1 fruit fly cellular context compared by ENCODE assay signal in genomic region chr3L:18795056-18795841, dm6.
A peak's percentile ranks its signal among the peaks of the same experiment; 100 is the strongest.
TF ChIP-seq lines count a peak whose summit lies in the region.

No protein-coding gene starts in this region.

TF ChIP-seq in whole organism, embryonic, 481 proteins besides CTCF, POLR2A, EP300 and RAD21 (continued from another document and continues in another):
- TF ChIP-seq CG1832 (GFP tag; optimal IDR thresholded peaks at IDR 0.05; lab: Kevin White, UChicago) (no peak), Dip2 (GFP tag; IDR thresholded peaks at IDR 0.05; lab: Robert Waterston, UW) (no peak), CG14667 (GFP tag; IDR thresholded peaks at IDR 0.05; lab: Robert Waterston, UW) (no peak), CG17328 (GFP tag; IDR thresholded peaks at IDR 0.05; lab: Robert Waterston, UW) (no peak), HmgZ (tag; optimal IDR thresholded peaks at IDR 0.05; lab: Kevin White, UChicago) (no peak), zf30C (GFP tag; optimal IDR thresholded peaks at IDR 0.05; lab: Kevin White, UChicago) (peak; percentile 38), CG30020 (tag; optimal IDR thresholded peaks at IDR 0.05; lab: Kevin White, UChicago) (no peak), CoRest (tag; optimal IDR thresholded peaks at IDR 0.05; lab: Kevin White, UChicago) (peak; percentile 46), ac (GFP tag; optimal IDR thresholded peaks at IDR 0.05; lab: Kevin White, UChicago) (no peak), chn (GFP tag; optimal IDR thresholded peaks at IDR 0.05; lab: Kevin White, UChicago) (no peak), sqz (GFP tag; optimal IDR thresholded peaks at IDR 0.05; lab: Kevin White, UChicago) (no peak), lmd (GFP tag; IDR thresholded peaks at IDR 0.05; lab: Robert Waterston, UW) (no peak), Mrtf (GFP tag; IDR thresholded peaks at IDR 0.05; lab: Robert Waterston, UW) (no peak), Oli (tag; optimal IDR thresholded peaks at IDR 0.05; lab: Kevin White, UChicago) (peak; percentile 67), NC2α (GFP tag; optimal IDR thresholded peaks at IDR 0.05; lab: Kevin White, UChicago) (no peak), gcm2 (GFP tag; optimal IDR thresholded peaks at IDR 0.05; lab: Kevin White, UChicago) (no peak), ase (GFP tag; IDR thresholded peaks at IDR 0.05; lab: Robert Waterston, UW) (no peak), da (GFP tag; optimal IDR thresholded peaks at IDR 0.05; lab: Kevin White, UChicago) (no peak), CG10274 (GFP tag; optimal IDR thresholded peaks at IDR 0.05; lab: Kevin White, UChicago) (no peak), ranshi (GFP tag; IDR thresholded peaks at IDR 0.05; lab: Robert Waterston, UW) (no peak), Oaz (GFP tag; IDR thresholded peaks at IDR 0.05; lab: Robert Waterston, UW) (no peak), esg (GFP tag; conservative IDR thresholded peaks at IDR 0.05; lab: Robert Waterston, UW) (no peak), ro (GFP tag; IDR thresholded peaks at IDR 0.05; lab: Robert Waterston, UW) (no peak), dpn (GFP tag; optimal IDR thresholded peaks at IDR 0.05; lab: Kevin White, UChicago) (no peak), CG12104 (GFP tag; optimal IDR thresholded peaks at IDR 0.05; lab: Kevin White, UChicago) (no peak), Dek (tag; optimal IDR thresholded peaks at IDR 0.05; lab: Kevin White, UChicago) (no peak), HHEX (GFP tag; optimal IDR thresholded peaks at IDR 0.05; lab: Kevin White, UChicago) (no peak), E2f2 (GFP tag; IDR thresholded peaks at IDR 0.05; lab: Robert Waterston, UW) (no peak), Dip3 (GFP tag; optimal IDR thresholded peaks at IDR 0.05; lab: Kevin White, UChicago) (no peak), tin (GFP tag; optimal IDR thresholded peaks at IDR 0.05; lab: Kevin White, UChicago) (no peak), CG6272 (GFP tag; IDR thresholded peaks at IDR 0.05; lab: Robert Waterston, UW) (no peak), CG9932 (GFP tag; IDR thresholded peaks at IDR 0.05; lab: Robert Waterston, UW) (no peak), CG10209 (GFP tag; optimal IDR thresholded peaks at IDR 0.05; lab: Kevin White, UChicago) (peak; percentile 15), gsb (GFP tag; IDR thresholded peaks at IDR 0.05; lab: Robert Waterston, UW) (no peak), CG9215 (GFP tag; IDR thresholded peaks at IDR 0.05; lab: Robert Waterston, UW) (no peak), Sry-δ (GFP tag; optimal IDR thresholded peaks at IDR 0.05; lab: Kevin White, UChicago) (no peak), bab2 (GFP tag; optimal IDR thresholded peaks at IDR 0.05; lab: Kevin White, UChicago) (no peak), chinmo (GFP tag; IDR thresholded peaks at IDR 0.05; lab: Robert Waterston, UW; ENCODE audit: partially characterized antibody) (no peak), Poxn (GFP tag; IDR thresholded peaks at IDR 0.05; lab: Robert Waterston, UW) (no peak), pan (optimal IDR thresholded peaks at IDR 0.05; lab: Kevin White, UChicago) (no peak), pan (GFP tag; optimal IDR thresholded peaks at IDR 0.05 in 1 of 2, IDR thresholded peaks at IDR 0.05 in 1 of 2) (no peak), bsh (GFP tag; optimal IDR thresholded peaks at IDR 0.05; lab: Kevin White, UChicago) (no peak), CG12071 (GFP tag; optimal IDR thresholded peaks at IDR 0.05; lab: Kevin White, UChicago) (no peak), mirr (GFP tag; optimal IDR thresholded peaks at IDR 0.05; lab: Kevin White, UChicago) (no peak), CG11093 (GFP tag; IDR thresholded peaks at IDR 0.05; lab: Robert Waterston, UW) (0 out of 3 replicates have a peak, but pooled peaks have one; percentile 17), unpg (GFP tag; optimal IDR thresholded peaks at IDR 0.05; lab: Kevin White, UChicago) (no peak), crol (GFP tag; IDR thresholded peaks at IDR 0.05; lab: Robert Waterston, UW) (peak; percentile 72), HLH54F (GFP tag; optimal IDR thresholded peaks at IDR 0.05; lab: Kevin White, UChicago) (no peak), bowl (GFP tag; IDR thresholded peaks at IDR 0.05; lab: Robert Waterston, UW) (no peak), phol (tag; optimal IDR thresholded peaks at IDR 0.05; lab: Kevin White, UChicago) (peak; percentile 69), CG15514 (GFP tag; optimal IDR thresholded peaks at IDR 0.05; lab: Kevin White, UChicago) (no peak), fd64A (GFP tag; optimal IDR thresholded peaks at IDR 0.05; lab: Kevin White, UChicago) (no peak), Hr39 (optimal IDR thresholded peaks at IDR 0.05; lab: Kevin White, UChicago) (no peak), CG2875 (GFP tag; optimal IDR thresholded peaks at IDR 0.05; lab: Kevin White, UChicago) (peak; percentile 19), Doc2 (GFP tag; IDR thresholded peaks at IDR 0.05; lab: Robert Waterston, UW) (no peak), NfI (GFP tag; optimal IDR thresholded peaks at IDR 0.05; lab: Kevin White, UChicago) (no peak), YL-1 (GFP tag; optimal IDR thresholded peaks at IDR 0.05; lab: Kevin White, UChicago) (no peak), CG18599 (GFP tag; optimal IDR thresholded peaks at IDR 0.05; lab: Kevin White, UChicago) (no peak), amos (GFP tag; IDR thresholded peaks at IDR 0.05; lab: Robert Waterston, UW; ENCODE audit: partially characterized antibody) (no peak), CG31365 (tag; optimal IDR thresholded peaks at IDR 0.05; lab: Kevin White, UChicago) (no peak), fd3F (GFP tag; optimal IDR thresholded peaks at IDR 0.05; lab: Kevin White, UChicago) (no peak), CG30403 (GFP tag; optimal IDR thresholded peaks at IDR 0.05; lab: Kevin White, UChicago) (peak; percentile 33), ham (GFP tag; IDR thresholded peaks at IDR 0.05; lab: Robert Waterston, UW) (no peak), CG17361 (GFP tag; IDR thresholded peaks at IDR 0.05; lab: Robert Waterston, UW) (peak; percentile 74), CG33557 (GFP tag; optimal IDR thresholded peaks at IDR 0.05; lab: Kevin White, UChicago) (no peak), Myb (GFP tag; optimal IDR thresholded peaks at IDR 0.05; lab: Kevin White, UChicago) (no peak), Hmx (GFP tag; optimal IDR thresholded peaks at IDR 0.05; lab: Kevin White, UChicago) (no peak), CG6689 (GFP tag; IDR thresholded peaks at IDR 0.05; lab: Robert Waterston, UW) (peak; percentile 13; the same call in 1 of the 2 replicates), trem (tag; optimal IDR thresholded peaks at IDR 0.05; lab: Kevin White, UChicago) (no peak), CG6654 (GFP tag; optimal IDR thresholded peaks at IDR 0.05; lab: Kevin White, UChicago) (no peak), CG8765 (GFP tag; IDR thresholded peaks at IDR 0.05; lab: Robert Waterston, UW) (no peak), Fer1 (GFP tag; optimal IDR thresholded peaks at IDR 0.05; lab: Kevin White, UChicago) (no peak), CG3407 (GFP tag; optimal IDR thresholded peaks at IDR 0.05; lab: Kevin White, UChicago) (peak; percentile 10), tgo (GFP tag; IDR thresholded peaks at IDR 0.05; lab: Robert Waterston, UW) (no peak), cato (GFP tag; optimal IDR thresholded peaks at IDR 0.05; lab: Kevin White, UChicago; ENCODE audit: borderline replicate concordance) (no peak), maf-S (GFP tag; optimal IDR thresholded peaks at IDR 0.05; lab: Kevin White, UChicago) (no peak), CG11398 (GFP tag; optimal IDR thresholded peaks at IDR 0.05; lab: Kevin White, UChicago) (no peak), Xrp1 (GFP tag; IDR thresholded peaks at IDR 0.05; lab: Robert Waterston, UW) (no peak), ap (GFP tag; IDR thresholded peaks at IDR 0.05; lab: Robert Waterston, UW) (no peak), emc (GFP tag; optimal IDR thresholded peaks at IDR 0.05; lab: Kevin White, UChicago) (no peak), NC2β (GFP tag; optimal IDR thresholded peaks at IDR 0.05; lab: Kevin White, UChicago) (no peak), grn (GFP tag; optimal IDR thresholded peaks at IDR 0.05; lab: Kevin White, UChicago) (no peak), CG17186 (GFP tag; optimal IDR thresholded peaks at IDR 0.05; lab: Kevin White, UChicago) (no peak), abd-A (tag; optimal IDR thresholded peaks at IDR 0.05; lab: Kevin White, UChicago) (no peak), CG8281 (tag; optimal IDR thresholded peaks at IDR 0.05; lab: Kevin White, UChicago) (no peak), CG4328 (GFP tag; optimal IDR thresholded peaks at IDR 0.05; lab: Kevin White, UChicago) (no peak), CG15479 (GFP tag; optimal IDR thresholded peaks at IDR 0.05; lab: Kevin White, UChicago) (no peak), CG6791 (GFP tag; IDR thresholded peaks at IDR 0.05; lab: Robert Waterston, UW; ENCODE audit: partially characterized antibody) (no peak), toy (GFP tag; IDR thresholded peaks at IDR 0.05; lab: Robert Waterston, UW) (no peak), pum (GFP tag; optimal IDR thresholded peaks at IDR 0.05; lab: Kevin White, UChicago) (no peak), ERR (GFP tag; optimal IDR thresholded peaks at IDR 0.05; lab: Kevin White, UChicago) (no peak), stwl (tag; optimal IDR thresholded peaks at IDR 0.05; lab: Kevin White, UChicago) (no peak), ind (GFP tag; optimal IDR thresholded peaks at IDR 0.05; lab: Kevin White, UChicago) (no peak), CG10267 (tag; optimal IDR thresholded peaks at IDR 0.05; lab: Kevin White, UChicago) (peak; percentile 21), CG7987 (GFP tag; optimal IDR thresholded peaks at IDR 0.05; lab: Kevin White, UChicago) (no peak), CG12769 (tag; optimal IDR thresholded peaks at IDR 0.05; lab: Kevin White, UChicago) (no peak), Hey (tag; optimal IDR thresholded peaks at IDR 0.05; lab: Kevin White, UChicago) (no peak), Nf-YC (tag; optimal IDR thresholded peaks at IDR 0.05; lab: Kevin White, UChicago) (no peak), H15 (GFP tag; IDR thresholded peaks at IDR 0.05; lab: Robert Waterston, UW) (no peak), CG31224 (GFP tag; IDR thresholded peaks at IDR 0.05; lab: Robert Waterston, UW) (no peak), disco-r (GFP tag; optimal IDR thresholded peaks at IDR 0.05; lab: Kevin White, UChicago) (no peak), h (optimal IDR thresholded peaks at IDR 0.05; lab: Kevin White, UChicago) (no peak), CG4282 (GFP tag; optimal IDR thresholded peaks at IDR 0.05; lab: Kevin White, UChicago) (no peak), so (GFP tag; IDR thresholded peaks at IDR 0.05; lab: Robert Waterston, UW) (0 out of 3 replicates have a peak, but pooled peaks have one; percentile 9), Bdp1 (GFP tag; optimal IDR thresholded peaks at IDR 0.05; lab: Kevin White, UChicago) (no peak), CG6254 (GFP tag; optimal IDR thresholded peaks at IDR 0.05; lab: Kevin White, UChicago) (no peak), ftz-f1 (GFP tag; optimal IDR thresholded peaks at IDR 0.05; lab: Kevin White, UChicago) (no peak), Elba2 (GFP tag; optimal IDR thresholded peaks at IDR 0.05; lab: Kevin White, UChicago) (no peak), nom (GFP tag; optimal IDR thresholded peaks at IDR 0.05; lab: Kevin White, UChicago) (no peak), vnd (GFP tag; IDR thresholded peaks at IDR 0.05; lab: Robert Waterston, UW; ENCODE audit: partially characterized antibody) (no peak), repo (GFP tag; optimal IDR thresholded peaks at IDR 0.05; lab: Kevin White, UChicago) (no peak), HLH3B (GFP tag; IDR thresholded peaks at IDR 0.05; lab: Robert Waterston, UW) (0 out of 2 replicates have a peak, but pooled peaks have one; percentile 8), CG13894 (tag; optimal IDR thresholded peaks at IDR 0.05; lab: Kevin White, UChicago) (no peak), CG9797 (GFP tag; optimal IDR thresholded peaks at IDR 0.05; lab: Kevin White, UChicago) (no peak), CG9609 (GFP tag; optimal IDR thresholded peaks at IDR 0.05; lab: Kevin White, UChicago) (no peak), inv (GFP tag; IDR thresholded peaks at IDR 0.05; lab: Robert Waterston, UW; ENCODE audit: partially characterized antibody) (no peak), CG13287 (GFP tag; IDR thresholded peaks at IDR 0.05; lab: Robert Waterston, UW; ENCODE audit: partially characterized antibody) (no peak), lov (optimal IDR thresholded peaks at IDR 0.05; lab: Kevin White, UChicago) (no peak), lov (GFP tag; IDR thresholded peaks at IDR 0.05; lab: Robert Waterston, UW) (no peak), HLH4C (GFP tag; IDR thresholded peaks at IDR 0.05; lab: Robert Waterston, UW; ENCODE audit: partially characterized antibody) (no peak), dan (GFP tag; IDR thresholded peaks at IDR 0.05; lab: Robert Waterston, UW) (no peak), CG2129 (GFP tag; IDR thresholded peaks at IDR 0.05; lab: Robert Waterston, UW; ENCODE audit: partially characterized antibody) (no peak), CG4360 (GFP tag; IDR thresholded peaks at IDR 0.05; lab: Robert Waterston, UW) (no peak), CG12299 (tag; optimal IDR thresholded peaks at IDR 0.05; lab: Kevin White, UChicago) (no peak), CG6765 (GFP tag; optimal IDR thresholded peaks at IDR 0.05; lab: Kevin White, UChicago) (no peak), cwo (GFP tag; optimal IDR thresholded peaks at IDR 0.05; lab: Kevin White, UChicago) (peak; percentile 10), CG7556 (GFP tag; optimal IDR thresholded peaks at IDR 0.05; lab: Kevin White, UChicago) (peak; percentile 61), Rfx (GFP tag; IDR thresholded peaks at IDR 0.05; lab: Robert Waterston, UW) (no peak), CG7372 (GFP tag; IDR thresholded peaks at IDR 0.05; lab: Robert Waterston, UW) (no peak), Atf6 (GFP tag; IDR thresholded peaks at IDR 0.05; lab: Robert Waterston, UW) (no peak), crp (GFP tag; optimal IDR thresholded peaks at IDR 0.05; lab: Kevin White, UChicago) (no peak), sim (GFP tag; IDR thresholded peaks at IDR 0.05; lab: Robert Waterston, UW) (no peak), ems (GFP tag; optimal IDR thresholded peaks at IDR 0.05; lab: Kevin White, UChicago) (no peak), vfl (GFP tag; optimal IDR thresholded peaks at IDR 0.05; lab: Kevin White, UChicago) (no peak), Rx (GFP tag; IDR thresholded peaks at IDR 0.05; lab: Robert Waterston, UW) (no peak), croc (GFP tag; conservative IDR thresholded peaks at IDR 0.05; lab: Robert Waterston, UW) (no peak), CG11723 (GFP tag; optimal IDR thresholded peaks at IDR 0.05; lab: Kevin White, UChicago) (no peak), gfzf (GFP tag; optimal IDR thresholded peaks at IDR 0.05; lab: Kevin White, UChicago) (no peak), Lim3 (GFP tag; IDR thresholded peaks at IDR 0.05; lab: Robert Waterston, UW) (no peak), CG16863 (GFP tag; optimal IDR thresholded peaks at IDR 0.05; lab: Kevin White, UChicago) (no peak), slbo (GFP tag; IDR thresholded peaks at IDR 0.05; lab: Robert Waterston, UW) (no peak)
